Fruit fly (Drosophila melanogaster) whole organism, embryonic: Measurements from ENCODE around the gene Sur.

Experiments used
- Antp ChIP-seq: fragments of 200-800 bp; sonication (Bioruptor generic); optimal IDR thresholded peaks from 3 replicates; lab custom pipeline; 2016; ENCODE audit warnings: missing biosample characterization, missing genetic modification characterization
- Atf3 ChIP-seq: fragments of 200-800 bp; sonication (Bioruptor generic); optimal IDR thresholded peaks from 3 replicates; lab custom pipeline; 2016; ENCODE audit warnings: missing biosample characterization, missing genetic modification characterization
- CG10209 ChIP-seq: fragments of 200-800 bp; sonication (Bioruptor generic); optimal IDR thresholded peaks from 3 replicates; lab custom pipeline; 2017; ENCODE audit warnings: missing biosample characterization, mild to moderate bottlenecking, missing genetic modification characterization, missing genetic modification reagents
- CG14441 ChIP-seq: fragments of 200-800 bp; sonication (Bioruptor generic); IDR thresholded peaks from 2 replicates; pipeline ENCODE4 v1.3.6; 2022; ENCODE audit warnings: missing biosample characterization, missing genetic modification characterization
- CG16779 ChIP-seq: fragments of 200-800 bp; sonication (Bioruptor generic); IDR thresholded peaks from 2 replicates; pipeline ENCODE4 v1.3.6; 2022; ENCODE audit warnings: missing biosample characterization, missing genetic modification characterization
- CG16815 ChIP-seq: fragments of 200-800 bp; sonication (Bioruptor generic); optimal IDR thresholded peaks from 3 replicates; lab custom pipeline; 2017; ENCODE audit warnings: missing biosample characterization, mild to moderate bottlenecking, missing genetic modification characterization
- CG17328 ChIP-seq: fragments of 200-800 bp; sonication (Bioruptor generic); IDR thresholded peaks from 2 replicates; pipeline ENCODE4 v1.3.6; 2022; ENCODE audit warnings: missing biosample characterization, missing genetic modification characterization
- CG17568 ChIP-seq: fragments of 200-800 bp; sonication (Bioruptor generic); optimal IDR thresholded peaks from 2 replicates; lab custom pipeline; 2018; ENCODE audit warnings: missing biosample characterization, mild to moderate bottlenecking, missing genetic modification characterization, moderate library complexity
- CG17612 ChIP-seq: fragments of 200-800 bp; sonication (Bioruptor generic); IDR thresholded peaks from 2 replicates; pipeline ENCODE4 v1.3.6; 2022; ENCODE audit warnings: missing biosample characterization, missing genetic modification characterization
- CG18476 ChIP-seq: fragments of 200-800 bp; sonication (Bioruptor generic); optimal IDR thresholded peaks from 2 replicates; lab custom pipeline; 2016; ENCODE audit warnings: missing biosample characterization, mild to moderate bottlenecking, missing genetic modification characterization
- CG2202 ChIP-seq: fragments of 200-800 bp; sonication (Bioruptor generic); optimal IDR thresholded peaks from 2 replicates; lab custom pipeline; 2018; ENCODE audit warnings: missing biosample characterization, mild to moderate bottlenecking, missing genetic modification characterization
- CG2712 ChIP-seq: fragments of 200-800 bp; optimal IDR thresholded peaks from 3 replicates; lab custom pipeline; 2019; ENCODE audit warnings: missing biosample characterization, mild to moderate bottlenecking, missing genetic modification characterization, moderate library complexity
- CG3407 ChIP-seq: fragments of 200-800 bp; sonication (Bioruptor generic); optimal IDR thresholded peaks from 2 replicates; lab custom pipeline; 2018; ENCODE audit warnings: missing biosample characterization, mild to moderate bottlenecking, missing genetic modification characterization
- CG3847 ChIP-seq: fragments of 200-800 bp; sonication (Bioruptor generic); IDR thresholded peaks from 2 replicates; pipeline ENCODE4 v1.3.6; 2022; ENCODE audit warnings: missing biosample characterization, missing genetic modification characterization
- CG4404 ChIP-seq: fragments of 200-800 bp; sonication (Bioruptor generic); IDR thresholded peaks from 2 replicates; pipeline ENCODE4 v1.3.6; 2022; ENCODE audit warnings: missing biosample characterization, missing genetic modification characterization
- CG6689 ChIP-seq: fragments of 200-800 bp; sonication (Bioruptor generic); IDR thresholded peaks from 2 replicates; pipeline ENCODE4 v1.3.6; 2022; ENCODE audit warnings: missing biosample characterization, missing genetic modification characterization
- CG8290 ChIP-seq, 3 experiments: fragments of 200-800 bp; sonication (Bioruptor generic); optimal IDR thresholded peaks; 2 replicates each; lab custom pipeline; 2016 to 2019; ENCODE audit warnings: missing biosample characterization in 3 of 3, missing genetic modification characterization in 3 of 3, mild to moderate bottlenecking in 2 of 3, moderate library complexity in 1 of 3
- CG8359 ChIP-seq: fragments of 200-800 bp; sonication (Bioruptor generic); optimal IDR thresholded peaks from 2 replicates; lab custom pipeline; 2017; ENCODE audit warnings: missing biosample characterization, mild to moderate bottlenecking, missing genetic modification characterization, borderline replicate concordance
- CG9876 ChIP-seq: fragments of 200-800 bp; sonication (Bioruptor generic); optimal IDR thresholded peaks from 2 replicates; lab custom pipeline; 2016; ENCODE audit warnings: missing biosample characterization, missing genetic modification characterization
- CrebB ChIP-seq: fragments of 200-800 bp; sonication (Bioruptor generic); optimal IDR thresholded peaks from 3 replicates; lab custom pipeline; 2018; ENCODE audit warnings: missing biosample characterization, mild to moderate bottlenecking, missing genetic modification characterization
- Dip3 ChIP-seq: fragments of 200-800 bp; sonication (Bioruptor generic); optimal IDR thresholded peaks from 3 replicates; lab custom pipeline; 2016; ENCODE audit warnings: missing biosample characterization, missing genetic modification characterization
- HHEX ChIP-seq: fragments of 200-800 bp; sonication (Bioruptor generic); optimal IDR thresholded peaks from 3 replicates; lab custom pipeline; 2017; ENCODE audit warnings: missing biosample characterization, mild to moderate bottlenecking, missing genetic modification characterization, missing genetic modification reagents
- HLH54F ChIP-seq: fragments of 200-800 bp; sonication (Bioruptor generic); optimal IDR thresholded peaks from 3 replicates; lab custom pipeline; 2016; ENCODE audit warnings: missing biosample characterization, missing genetic modification characterization
- Lpt ChIP-seq: fragments of >200 bp; optimal IDR thresholded peaks from 2 replicates; lab custom pipeline; 2018; ENCODE audit warnings: missing biosample characterization, missing genetic modification characterization
- Med ChIP-seq: fragments of 200-800 bp; sonication (Bioruptor generic); peaks from one replicate; lab custom pipeline; 2016; ENCODE audit warnings: missing biosample characterization, missing genetic modification characterization, mild to moderate bottlenecking, inconsistent platforms, moderate library complexity
- Meics ChIP-seq: fragments of 200-800 bp; sonication (Bioruptor generic); optimal IDR thresholded peaks from 2 replicates; lab custom pipeline; 2017; ENCODE audit warnings: missing biosample characterization, mild to moderate bottlenecking, missing genetic modification characterization
- NK7.1 ChIP-seq: fragments of 200-800 bp; sonication (Bioruptor generic); optimal IDR thresholded peaks from 3 replicates; lab custom pipeline; 2016; ENCODE audit warnings: missing biosample characterization, missing genetic modification characterization
- Nf-YA ChIP-seq: fragments of 200-800 bp; sonication (Bioruptor generic); IDR thresholded peaks from 2 replicates; pipeline ENCODE4 v1.3.6; 2022; ENCODE audit warnings: missing biosample characterization, missing genetic modification characterization
- Ptx1 ChIP-seq: fragments of 200-800 bp; sonication (Bioruptor generic); IDR thresholded peaks from 2 replicates; pipeline ENCODE4 v1.3.6; 2022; ENCODE audit warnings: missing biosample characterization, missing genetic modification characterization
- ab ChIP-seq: fragments of 200-800 bp; sonication (Bioruptor generic); optimal IDR thresholded peaks from 2 replicates; lab custom pipeline; 2016; ENCODE audit warnings: missing biosample characterization, missing genetic modification characterization
- ase ChIP-seq: fragments of 200-800 bp; sonication (Bioruptor generic); IDR thresholded peaks from 3 replicates; pipeline ENCODE4 v1.3.6; 2022; ENCODE audit warnings: missing biosample characterization, missing genetic modification characterization
- cad ChIP-seq: fragments of >200 bp; optimal IDR thresholded peaks from 2 replicates; lab custom pipeline; 2017; ENCODE audit warnings: missing biosample characterization, missing genetic modification characterization
- cg ChIP-seq: fragments of 200-800 bp; sonication (Bioruptor generic); optimal IDR thresholded peaks from 3 replicates; lab custom pipeline; 2019; ENCODE audit warnings: missing biosample characterization, mild to moderate bottlenecking, missing genetic modification characterization, moderate library complexity
- chn ChIP-seq: fragments of 200-800 bp; sonication (Bioruptor generic); optimal IDR thresholded peaks from 2 replicates; lab custom pipeline; 2016; ENCODE audit warnings: missing biosample characterization, missing genetic modification characterization
- dmrt11E ChIP-seq: fragments of 200-800 bp; sonication (Bioruptor generic); optimal IDR thresholded peaks from 3 replicates; lab custom pipeline; 2018; ENCODE audit warnings: missing biosample characterization, mild to moderate bottlenecking, missing genetic modification characterization, moderate library complexity
- en ChIP-seq: fragments of 200-800 bp; sonication (Bioruptor generic); optimal IDR thresholded peaks from 2 replicates; lab custom pipeline; 2016; ENCODE audit warnings: missing biosample characterization, missing genetic modification characterization
- eve ChIP-seq, 2 experiments: fragments of >200 bp; optimal IDR thresholded peaks; 2 replicates each; lab custom pipeline; 2017; ENCODE audit warnings: missing biosample characterization in 2 of 2, missing genetic modification characterization in 2 of 2
- exex ChIP-seq: fragments of 200-800 bp; sonication (Bioruptor generic); optimal IDR thresholded peaks from 4 replicates; lab custom pipeline; 2018; ENCODE audit warnings: missing biosample characterization, mild to moderate bottlenecking, missing genetic modification characterization, moderate library complexity
- fd96Cb ChIP-seq: fragments of 200-800 bp; sonication (Bioruptor generic); optimal IDR thresholded peaks from 2 replicates; lab custom pipeline; 2018; ENCODE audit warnings: missing biosample characterization, mild to moderate bottlenecking, missing genetic modification characterization, moderate library complexity
- ftz-f1 ChIP-seq: fragments of 200-800 bp; sonication (Bioruptor generic); optimal IDR thresholded peaks from 2 replicates; lab custom pipeline; 2016; ENCODE audit warnings: missing biosample characterization, missing genetic modification characterization
- fu2 ChIP-seq: fragments of 200-800 bp; sonication (Bioruptor generic); optimal IDR thresholded peaks from 2 replicates; lab custom pipeline; 2016; ENCODE audit warnings: missing biosample characterization, missing genetic modification characterization
- h ChIP-seq: fragments of >200 bp; optimal IDR thresholded peaks from 2 replicates; lab custom pipeline; 2017
- maf-S ChIP-seq: fragments of 200-800 bp; sonication (Bioruptor generic); optimal IDR thresholded peaks from 2 replicates; lab custom pipeline; 2016; ENCODE audit warnings: missing biosample characterization, missing genetic modification characterization
- nerfin-1 ChIP-seq: fragments of 200-800 bp; sonication (Bioruptor generic); optimal IDR thresholded peaks from 3 replicates; lab custom pipeline; 2019; ENCODE audit warnings: missing biosample characterization, mild to moderate bottlenecking, missing genetic modification characterization, moderate library complexity
- nerfin-2 ChIP-seq: fragments of 200-800 bp; sonication (Bioruptor generic); IDR thresholded peaks from 2 replicates; pipeline ENCODE4 v1.3.6; 2022; ENCODE audit warnings: missing biosample characterization, missing genetic modification characterization; ENCODE audit not compliant: partially characterized antibody
- pum ChIP-seq: fragments of 200-800 bp; sonication (Bioruptor generic); optimal IDR thresholded peaks from 2 replicates; lab custom pipeline; 2016; ENCODE audit warnings: missing biosample characterization, missing genetic modification characterization
- sc ChIP-seq, 3 experiments: fragments of >200 bp in 2 of 3; fragments of 200-800 bp in 1 of 3; sonication (Bioruptor generic) in 1 of 3; optimal IDR thresholded peaks; 2 replicates in 2 of 3; 3 replicates in 1 of 3; lab custom pipeline; 2017; ENCODE audit warnings: mild to moderate bottlenecking in 1 of 3, missing biosample characterization in 1 of 3, missing genetic modification characterization in 1 of 3, missing genetic modification reagents in 1 of 3
- sd ChIP-seq: fragments of 200-800 bp; sonication (Bioruptor generic); optimal IDR thresholded peaks from 3 replicates; lab custom pipeline; 2018; ENCODE audit warnings: missing biosample characterization, mild to moderate bottlenecking, missing genetic modification characterization, moderate library complexity
- sna ChIP-seq: fragments of 200-800 bp; sonication (Bioruptor generic); IDR thresholded peaks from 2 replicates; pipeline ENCODE4 v1.3.6; 2022; ENCODE audit warnings: missing biosample characterization, missing genetic modification characterization; ENCODE audit not compliant: partially characterized antibody
- usp ChIP-seq: fragments of >200 bp; optimal IDR thresholded peaks from 2 replicates; lab custom pipeline; 2017; ENCODE audit warnings: missing biosample characterization, missing genetic modification characterization

Sur gene

dm6 chr2L:10226213-10226723, 27.4 kb upstream of the Sur start (continued):
- no peak for TF ChIP-seq CG8359 (GFP tag; lab: Kevin White, UChicago)
- no peak for TF ChIP-seq CG9876 (GFP tag; lab: Kevin White, UChicago)
- TF ChIP-seq ftz-f1: no peak
- TF ChIP-seq CG2202 (tag; lab: Kevin White, UChicago): no peak
- no peak for TF ChIP-seq CG6689
- TF ChIP-seq nerfin-1: peak; percentile 42
- TF ChIP-seq CG14441: no peak
- TF ChIP-seq CG3847: no peak
- TF ChIP-seq CG10209 (GFP tag; lab: Kevin White, UChicago): no peak
- no peak for TF ChIP-seq CG17568 (GFP tag; lab: Kevin White, UChicago)
- no peak for TF ChIP-seq CG17328
- TF ChIP-seq ase (GFP tag; lab: Robert Waterston, UW): no peak
- no peak for TF ChIP-seq CG4404 (GFP tag; lab: Robert Waterston, UW)
- no peak for TF ChIP-seq CrebB (tag; lab: Kevin White, UChicago)
- no peak for TF ChIP-seq Meics
- TF ChIP-seq CG16815 (GFP tag; lab: Kevin White, UChicago): no peak
- TF ChIP-seq exex (tag; lab: Kevin White, UChicago): no peak
- no peak for TF ChIP-seq Ptx1 (GFP tag; lab: Robert Waterston, UW)
- TF ChIP-seq eve (GFP tag; optimal IDR thresholded peaks at IDR 0.05; lab: Kevin White, UChicago): peak in 1 of 2 experiments; percentile 81
- TF ChIP-seq, all 482 proteins: peak for 8

DNA sequence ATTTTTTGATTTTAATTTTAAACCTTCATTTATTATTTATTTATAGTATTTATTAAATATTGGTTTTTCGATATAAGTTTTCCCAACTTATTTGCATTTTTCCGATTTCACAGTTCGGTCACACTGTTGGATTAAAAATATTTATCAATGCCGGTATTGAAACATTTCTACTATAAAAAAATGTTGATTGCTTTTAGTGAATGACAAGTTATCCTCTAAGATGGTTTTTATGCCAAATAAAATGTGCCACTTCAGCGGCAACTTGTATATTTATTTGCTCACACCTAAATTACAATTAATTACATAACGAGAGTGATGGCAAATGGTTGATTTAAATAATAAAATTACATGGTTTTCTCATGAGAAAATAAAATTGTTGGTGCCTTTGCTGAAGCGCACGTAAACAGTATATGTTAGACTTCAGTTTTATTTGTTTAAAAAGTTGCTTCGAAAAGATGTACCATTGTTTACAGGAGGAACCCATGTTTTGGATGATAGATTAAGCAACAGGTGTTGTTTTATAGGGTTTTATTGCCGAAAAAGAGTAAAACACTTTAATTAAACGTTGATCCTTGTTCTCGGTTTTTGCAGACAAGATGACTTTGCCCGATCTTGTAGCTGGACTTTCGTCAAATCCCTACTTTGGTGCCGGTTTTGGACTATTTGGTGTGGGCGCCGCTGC, 23.8 kb upstream of the Sur start, which contains the start of gene Bcs1:
Gene Bcs1, plus strand, starts transcription at position 108 of the 682 bp plus-strand sequence.
- no peak for TF ChIP-seq sna (GFP tag; lab: Robert Waterston, UW)
- TF ChIP-seq Lpt (GFP tag; lab: Kevin White, UChicago): no peak
- TF ChIP-seq CG2712: peak; percentile 19
- TF ChIP-seq Atf3 (GFP tag; lab: Kevin White, UChicago): no peak
- TF ChIP-seq chn: no peak
- no peak for TF ChIP-seq Meics
- no peak for TF ChIP-seq CG18476 (GFP tag; lab: Kevin White, UChicago)
- TF ChIP-seq NK7.1: no peak
- TF ChIP-seq CG3407 (GFP tag; lab: Kevin White, UChicago): no peak
- no peak for TF ChIP-seq dmrt11E (tag; lab: Kevin White, UChicago)
- no peak for TF ChIP-seq pum (GFP tag; lab: Kevin White, UChicago)
- TF ChIP-seq CG8290 (GFP tag; optimal IDR thresholded peaks at IDR 0.05; lab: Kevin White, UChicago): no peak
- TF ChIP-seq CG8290 (tag; optimal IDR thresholded peaks at IDR 0.05; lab: Kevin White, UChicago): no peak
- no peak for TF ChIP-seq cad (GFP tag; lab: Kevin White, UChicago)
- no peak for TF ChIP-seq Dip3 (GFP tag; lab: Kevin White, UChicago)
- TF ChIP-seq nerfin-2 (GFP tag; lab: Robert Waterston, UW): no peak
- no peak for TF ChIP-seq en (GFP tag; lab: Kevin White, UChicago)
- no peak for TF ChIP-seq Nf-YA (GFP tag; lab: Robert Waterston, UW)
- no peak for TF ChIP-seq CG17612 (GFP tag; lab: Robert Waterston, UW)
- TF ChIP-seq fu2: no peak
- TF ChIP-seq Antp (GFP tag; lab: Kevin White, UChicago): no peak
- TF ChIP-seq sc (optimal IDR thresholded peaks at IDR 0.05; lab: Kevin White, UChicago): no peak
- no peak for TF ChIP-seq sc (GFP tag; optimal IDR thresholded peaks at IDR 0.05; lab: Kevin White, UChicago)
- TF ChIP-seq HLH54F (GFP tag; lab: Kevin White, UChicago): no peak
- no peak for TF ChIP-seq maf-S
- TF ChIP-seq usp (GFP tag; lab: Kevin White, UChicago): no peak
- TF ChIP-seq Med: no peak
- no peak for TF ChIP-seq CG16779 (GFP tag; lab: Robert Waterston, UW)
- TF ChIP-seq fd96Cb: no peak
- TF ChIP-seq HHEX (GFP tag; lab: Kevin White, UChicago): no peak
- peak; percentile 27 for TF ChIP-seq sd (tag; lab: Kevin White, UChicago)
- TF ChIP-seq ab (GFP tag; lab: Kevin White, UChicago): no peak
- TF ChIP-seq h (lab: Kevin White, UChicago): no peak
- TF ChIP-seq cg (GFP tag; lab: Kevin White, UChicago): no peak
